Worm (Caenorhabditis elegans): Measurements from ENCODE around the gene tsg-101.

The tsg-101 gene

DNA sequence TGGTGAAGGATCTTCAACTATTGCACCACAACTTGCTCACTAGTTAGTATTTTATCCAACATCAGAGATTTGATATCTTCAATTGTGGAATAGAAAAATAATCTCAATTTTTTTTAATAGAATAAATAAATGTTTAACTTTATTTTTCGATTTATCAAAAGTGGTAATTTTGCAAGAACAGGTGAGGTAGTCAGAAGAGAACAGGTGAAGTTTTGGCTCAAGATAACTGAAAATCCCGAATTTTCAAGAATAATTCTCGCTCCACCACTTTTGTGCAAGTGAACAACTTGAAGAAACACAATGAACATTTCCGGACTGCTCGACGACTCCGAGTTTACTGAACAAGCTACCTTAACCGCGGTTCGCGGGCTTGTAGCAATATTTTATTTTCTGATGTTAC, 22.9 kb downstream of the tsg-101 start, which contains the start of gene srz-78:
Gene srz-78 (plus strand): TSS at position 301 of the 400 bp plus-strand sequence.
- no peak for TF ChIP-seq tbx-37 (GFP tag; conservative IDR thresholded peaks at IDR 0.05)
- no peak for TF ChIP-seq ets-7 (tag; optimal IDR thresholded peaks at IDR 0.05)
- no peak for TF ChIP-seq tra-4 (tag; optimal IDR thresholded peaks at IDR 0.05)
- TF ChIP-seq pes-1 (GFP tag; IDR thresholded peaks at IDR 0.05), result no peak
- no peak for TF ChIP-seq ceh-36 (tag; optimal IDR thresholded peaks at IDR 0.05)
- TF ChIP-seq hnd-1 (tag; optimal IDR thresholded peaks at IDR 0.05), result no peak
- no peak for TF ChIP-seq tbx-11 (GFP tag; IDR thresholded peaks at IDR 0.05)
- no peak for TF ChIP-seq aly-1 (tag; optimal IDR thresholded peaks at IDR 0.05)
- TF ChIP-seq F13C5.2 (tag; optimal IDR thresholded peaks at IDR 0.05), result no peak
- no peak for TF ChIP-seq ama-1 (optimal IDR thresholded peaks at IDR 0.05)
- no peak for TF ChIP-seq hmg-4 (GFP tag; optimal IDR thresholded peaks at IDR 0.05)
- no peak for TF ChIP-seq sea-1 (GFP tag; conservative IDR thresholded peaks at IDR 0.05)
- TF ChIP-seq flt-1 (GFP tag; IDR thresholded peaks at IDR 0.05), result no peak
- TF ChIP-seq ceh-13 (GFP tag; optimal IDR thresholded peaks at IDR 0.05), result no peak
- no peak for TF ChIP-seq scrt-1 (GFP tag; IDR thresholded peaks at IDR 0.05)
- no peak for TF ChIP-seq hmbx-1 (tag; optimal IDR thresholded peaks at IDR 0.05)

DNA sequence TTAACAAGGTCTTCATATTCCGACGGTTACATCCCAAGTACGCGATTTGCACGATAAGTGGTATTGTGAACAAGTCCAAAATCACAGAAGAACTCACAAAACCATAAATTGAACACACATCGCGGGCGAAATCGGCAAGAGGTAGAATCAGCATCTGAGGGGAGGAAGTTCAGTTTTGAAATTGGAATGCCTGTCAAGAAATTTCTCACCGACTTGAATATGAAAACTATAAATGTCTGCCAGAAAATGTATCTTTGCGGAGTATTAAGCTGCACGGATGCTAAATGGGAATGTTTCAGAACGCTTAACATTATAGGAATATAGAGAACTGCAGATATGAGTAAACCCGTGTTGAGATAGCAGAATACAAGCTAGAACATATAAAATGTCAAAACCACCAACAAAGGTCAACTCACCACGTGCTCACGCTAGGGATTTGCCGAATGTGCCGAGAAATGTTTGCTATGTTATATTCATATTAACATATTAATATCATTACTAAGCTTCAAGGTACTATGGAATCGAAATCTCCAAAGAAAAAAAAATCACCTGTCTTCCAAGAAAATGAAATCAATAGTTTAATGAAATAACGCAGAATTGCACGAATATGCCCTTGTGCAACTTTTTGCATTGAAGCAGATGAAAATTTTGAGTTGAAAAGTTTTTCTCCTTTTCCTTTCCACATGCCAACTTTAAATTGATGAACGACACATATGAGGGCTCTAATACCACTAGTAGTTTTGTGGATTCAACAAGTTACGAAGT, 32.0 kb downstream of the tsg-101 start, which contains the start of gene srz-82:
Gene srz-82 (plus strand): TSS at position 701 of the 765 bp plus-strand sequence.
- TF ChIP-seq F13C5.2 (tag; optimal IDR thresholded peaks at IDR 0.05), result no peak
- TF ChIP-seq tbx-37 (GFP tag; conservative IDR thresholded peaks at IDR 0.05), result no peak
- no peak for TF ChIP-seq tra-4 (tag; optimal IDR thresholded peaks at IDR 0.05)
- no peak for TF ChIP-seq tbx-11 (GFP tag; IDR thresholded peaks at IDR 0.05)
- TF ChIP-seq aly-1 (tag; optimal IDR thresholded peaks at IDR 0.05), result no peak

ce11 chrIV:3481760-3482159, 32.6 kb downstream of the tsg-101 start, which contains the start of gene srz-37:
TSS of gene srz-37 (minus strand) at chrIV:3481860.
- no peak for TF ChIP-seq flt-1 (GFP tag; IDR thresholded peaks at IDR 0.05)
- TF ChIP-seq sea-1 (GFP tag; conservative IDR thresholded peaks at IDR 0.05), result no peak
- TF ChIP-seq hnd-1 (tag; optimal IDR thresholded peaks at IDR 0.05), result no peak
- no peak for TF ChIP-seq hmg-4 (GFP tag; optimal IDR thresholded peaks at IDR 0.05)
- no peak for TF ChIP-seq aly-1 (tag; optimal IDR thresholded peaks at IDR 0.05)
- no peak for TF ChIP-seq B0310.2 (tag; optimal IDR thresholded peaks at IDR 0.05)
- no peak for TF ChIP-seq tbx-11 (GFP tag; IDR thresholded peaks at IDR 0.05)
- no peak for TF ChIP-seq ceh-36 (tag; optimal IDR thresholded peaks at IDR 0.05)
- TF ChIP-seq tra-4 (tag; optimal IDR thresholded peaks at IDR 0.05), result no peak
- no peak for TF ChIP-seq ama-1 (optimal IDR thresholded peaks at IDR 0.05)
- TF ChIP-seq ets-7 (tag; optimal IDR thresholded peaks at IDR 0.05), result no peak
- no peak for TF ChIP-seq ceh-13 (GFP tag; optimal IDR thresholded peaks at IDR 0.05)
- no peak for TF ChIP-seq scrt-1 (GFP tag; IDR thresholded peaks at IDR 0.05)
- no peak for TF ChIP-seq pes-1 (GFP tag; IDR thresholded peaks at IDR 0.05)
- TF ChIP-seq hmbx-1 (tag; optimal IDR thresholded peaks at IDR 0.05), result no peak
- no peak for TF ChIP-seq tbx-37 (GFP tag; conservative IDR thresholded peaks at IDR 0.05)
- TF ChIP-seq F13C5.2 (tag; optimal IDR thresholded peaks at IDR 0.05), result no peak

DNA sequence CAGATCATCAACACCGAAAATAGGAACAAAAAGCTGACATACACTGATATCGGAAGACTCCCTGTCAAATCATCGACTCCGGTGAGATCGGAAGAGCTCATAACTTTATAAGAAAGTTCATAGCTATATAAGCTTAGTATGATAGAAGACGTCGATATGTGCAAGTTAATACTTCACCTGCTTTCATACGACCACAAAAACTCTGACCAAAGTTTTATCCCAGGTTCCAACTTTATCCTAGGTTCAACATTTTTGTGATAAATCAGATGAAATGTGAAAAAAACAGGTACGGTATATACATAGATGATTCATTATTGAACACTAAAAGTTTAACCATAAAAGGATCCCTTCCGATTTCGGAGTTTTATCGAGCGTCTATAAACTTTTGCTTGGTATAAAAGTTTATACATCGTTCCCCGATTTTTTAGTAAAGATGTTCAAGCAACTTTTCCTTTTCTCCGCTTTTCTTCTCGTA, 35.4 kb downstream of the tsg-101 start, which contains the start of the genes srz-70 and C09G12.5:
Gene srz-70 (minus strand): TSS at position 101 of the 475 bp plus-strand sequence.
Gene C09G12.5 (plus strand): TSS at position 425 of the 475 bp plus-strand sequence.
- TF ChIP-seq pes-1 (GFP tag; IDR thresholded peaks at IDR 0.05), result no peak
- no peak for TF ChIP-seq tbx-11 (GFP tag; IDR thresholded peaks at IDR 0.05)
- no peak for TF ChIP-seq ceh-13 (GFP tag; optimal IDR thresholded peaks at IDR 0.05)
- TF ChIP-seq sea-1 (GFP tag; conservative IDR thresholded peaks at IDR 0.05), result no peak
- TF ChIP-seq ceh-36 (tag; optimal IDR thresholded peaks at IDR 0.05), result no peak

DNA sequence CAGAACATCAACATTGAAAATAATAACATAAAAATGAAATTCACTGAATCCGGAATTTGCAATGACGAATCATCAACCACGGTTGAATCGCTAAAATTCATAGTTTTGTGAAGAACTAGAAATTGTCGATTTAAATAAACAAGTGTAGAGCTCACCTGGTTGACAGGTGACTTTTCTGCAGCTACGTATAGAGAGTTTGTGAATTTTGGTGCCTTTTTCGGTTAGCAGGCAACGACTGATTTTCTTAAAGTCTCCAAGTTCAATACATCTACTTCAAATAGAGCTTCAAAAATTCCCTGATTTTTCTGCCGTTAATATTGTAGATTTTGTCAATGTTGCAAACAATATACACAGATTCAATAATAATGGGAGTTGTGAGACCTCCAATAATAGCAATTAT, 37.2 kb downstream of the tsg-101 start, which contains the start of gene srz-69:
Gene srz-69 (minus strand): TSS at position 101 of the 400 bp plus-strand sequence.
- no peak for TF ChIP-seq tbx-37 (GFP tag; conservative IDR thresholded peaks at IDR 0.05)
- TF ChIP-seq ceh-13 (GFP tag; optimal IDR thresholded peaks at IDR 0.05), result no peak
- no peak for TF ChIP-seq hmbx-1 (tag; optimal IDR thresholded peaks at IDR 0.05)
- TF ChIP-seq tra-4 (tag; optimal IDR thresholded peaks at IDR 0.05), result no peak
- TF ChIP-seq scrt-1 (GFP tag; IDR thresholded peaks at IDR 0.05), result no peak
- no peak for TF ChIP-seq hnd-1 (tag; optimal IDR thresholded peaks at IDR 0.05)
- no peak for TF ChIP-seq ceh-36 (tag; optimal IDR thresholded peaks at IDR 0.05)
- TF ChIP-seq pes-1 (GFP tag; IDR thresholded peaks at IDR 0.05), result no peak
- TF ChIP-seq B0310.2 (tag; optimal IDR thresholded peaks at IDR 0.05), result no peak
- TF ChIP-seq tbx-11 (GFP tag; IDR thresholded peaks at IDR 0.05), result no peak
- TF ChIP-seq sea-1 (GFP tag; conservative IDR thresholded peaks at IDR 0.05), result no peak
- TF ChIP-seq aly-1 (tag; optimal IDR thresholded peaks at IDR 0.05), result no peak

ce11 chrIV:3469742-3470141, 44.6 kb downstream of the tsg-101 start, which contains the start of gene F58E2.2:
TSS of gene F58E2.2 (plus strand) at chrIV:3470042.
- TF ChIP-seq ceh-13 (GFP tag; optimal IDR thresholded peaks at IDR 0.05), result no peak
- TF ChIP-seq scrt-1 (GFP tag; IDR thresholded peaks at IDR 0.05), result no peak
- no peak for TF ChIP-seq aly-1 (tag; optimal IDR thresholded peaks at IDR 0.05)
- no peak for TF ChIP-seq hmg-4 (GFP tag; optimal IDR thresholded peaks at IDR 0.05)
- no peak for TF ChIP-seq B0310.2 (tag; optimal IDR thresholded peaks at IDR 0.05)
- TF ChIP-seq ama-1 (optimal IDR thresholded peaks at IDR 0.05), result no peak
- TF ChIP-seq tra-4 (tag; optimal IDR thresholded peaks at IDR 0.05), result no peak
- TF ChIP-seq sea-1 (GFP tag; conservative IDR thresholded peaks at IDR 0.05), result no peak
- TF ChIP-seq flt-1 (GFP tag; IDR thresholded peaks at IDR 0.05), result no peak
- no peak for TF ChIP-seq ceh-36 (tag; optimal IDR thresholded peaks at IDR 0.05)
- TF ChIP-seq hnd-1 (tag; optimal IDR thresholded peaks at IDR 0.05), result no peak
- TF ChIP-seq tbx-11 (GFP tag; IDR thresholded peaks at IDR 0.05), result no peak
- TF ChIP-seq pes-1 (GFP tag; IDR thresholded peaks at IDR 0.05), result no peak
- TF ChIP-seq tbx-37 (GFP tag; conservative IDR thresholded peaks at IDR 0.05), result no peak
- TF ChIP-seq ets-7 (tag; optimal IDR thresholded peaks at IDR 0.05), result no peak
- no peak for TF ChIP-seq F13C5.2 (tag; optimal IDR thresholded peaks at IDR 0.05)

ce11 chrIV:3467751-3468150, 46.6 kb downstream of the tsg-101 start:
- TF ChIP-seq scrt-1 (GFP tag; IDR thresholded peaks at IDR 0.05) (no peak), ets-7 (tag; optimal IDR thresholded peaks at IDR 0.05) (no peak), flt-1 (GFP tag; IDR thresholded peaks at IDR 0.05) (no peak), ama-1 (optimal IDR thresholded peaks at IDR 0.05) (no peak), tra-4 (tag; optimal IDR thresholded peaks at IDR 0.05) (no peak), pes-1 (GFP tag; IDR thresholded peaks at IDR 0.05) (no peak), tbx-11 (GFP tag; IDR thresholded peaks at IDR 0.05) (no peak), hmg-4 (GFP tag; optimal IDR thresholded peaks at IDR 0.05) (no peak), F13C5.2 (tag; optimal IDR thresholded peaks at IDR 0.05) (no peak), hmbx-1 (tag; optimal IDR thresholded peaks at IDR 0.05) (no peak), ceh-36 (tag; optimal IDR thresholded peaks at IDR 0.05) (no peak), B0310.2 (tag; optimal IDR thresholded peaks at IDR 0.05) (no peak)

All from whole organism, early embryonic.